Fruit fly (Drosophila melanogaster) whole organism, embryonic: ENCODE measurements around the gene Cyt-c-p.

Experiments used
- Antp ChIP-seq: fragments of 200-800 bp; sonication (Bioruptor generic); optimal IDR thresholded peaks from 3 replicates; lab custom pipeline; 2016; ENCODE audit warnings: missing biosample characterization, missing genetic modification characterization
- Atf-2 ChIP-seq: fragments of 200-800 bp; sonication (Bioruptor generic); optimal IDR thresholded peaks from 2 replicates; lab custom pipeline; 2016; ENCODE audit warnings: missing biosample characterization, missing genetic modification characterization
- Atf3 ChIP-seq: fragments of 200-800 bp; sonication (Bioruptor generic); optimal IDR thresholded peaks from 3 replicates; lab custom pipeline; 2016; ENCODE audit warnings: missing biosample characterization, missing genetic modification characterization
- Bteb2 ChIP-seq: fragments of 200-800 bp; sonication (Bioruptor generic); optimal IDR thresholded peaks from 2 replicates; lab custom pipeline; 2016; ENCODE audit warnings: missing biosample characterization, missing genetic modification characterization
- CG1024 ChIP-seq: fragments of 200-800 bp; sonication (Bioruptor generic); IDR thresholded peaks from 2 replicates; pipeline ENCODE4 v1.3.6; 2022; ENCODE audit warnings: missing biosample characterization, missing genetic modification characterization
- CG10959 ChIP-seq: fragments of 200-800 bp; sonication (Bioruptor generic); IDR thresholded peaks from 2 replicates; pipeline ENCODE4 v1.3.6; 2022; ENCODE audit warnings: missing biosample characterization, missing genetic modification characterization
- CG12769 ChIP-seq: fragments of 200-800 bp; sonication (Bioruptor generic); optimal IDR thresholded peaks from 2 replicates; lab custom pipeline; 2019; ENCODE audit warnings: missing biosample characterization, mild to moderate bottlenecking, missing genetic modification characterization, moderate library complexity
- CG13624 ChIP-seq: fragments of 200-800 bp; sonication (Bioruptor generic); optimal IDR thresholded peaks from 2 replicates; lab custom pipeline; 2016; ENCODE audit warnings: missing biosample characterization, missing genetic modification characterization
- CG14860 ChIP-seq: fragments of 200-800 bp; sonication (Bioruptor generic); IDR thresholded peaks from 3 replicates; pipeline ENCODE4 v1.3.6; 2022; ENCODE audit warnings: missing biosample characterization, missing genetic modification characterization; ENCODE audit not compliant: partially characterized antibody
- CG15514 ChIP-seq: fragments of 200-800 bp; sonication (Bioruptor generic); optimal IDR thresholded peaks from 3 replicates; lab custom pipeline; 2017; ENCODE audit warnings: missing biosample characterization, missing genetic modification characterization, mild to moderate bottlenecking, moderate library complexity, missing genetic modification reagents
- CG15601 ChIP-seq: fragments of 200-800 bp; sonication (Bioruptor generic); optimal IDR thresholded peaks from 3 replicates; lab custom pipeline; 2019; ENCODE audit warnings: missing biosample characterization, mild to moderate bottlenecking, missing genetic modification characterization, moderate library complexity
- CG17186 ChIP-seq: fragments of 200-800 bp; sonication (Bioruptor generic); optimal IDR thresholded peaks from 3 replicates; lab custom pipeline; 2017; ENCODE audit warnings: missing biosample characterization, missing genetic modification reagents, missing genetic modification characterization
- CG18476 ChIP-seq: fragments of 200-800 bp; sonication (Bioruptor generic); optimal IDR thresholded peaks from 2 replicates; lab custom pipeline; 2016; ENCODE audit warnings: missing biosample characterization, mild to moderate bottlenecking, missing genetic modification characterization
- CG30020 ChIP-seq: fragments of 200-800 bp; optimal IDR thresholded peaks from 2 replicates; lab custom pipeline; 2019; ENCODE audit warnings: missing biosample characterization, mild to moderate bottlenecking, missing genetic modification characterization, moderate library complexity
- CG32532 ChIP-seq: fragments of 200-800 bp; sonication (Bioruptor generic); IDR thresholded peaks from 2 replicates; pipeline ENCODE4 v1.3.6; 2022; ENCODE audit warnings: missing biosample characterization, missing genetic modification characterization
- CG3726 ChIP-seq: fragments of 200-800 bp; sonication (Bioruptor generic); IDR thresholded peaks from 3 replicates; pipeline ENCODE4, ENCODE4 v1.3.6; 2022; ENCODE audit warnings: missing biosample characterization, missing genetic modification characterization
- CG3995 ChIP-seq: fragments of 200-800 bp; sonication (Bioruptor generic); optimal IDR thresholded peaks from 3 replicates; lab custom pipeline; 2016; ENCODE audit warnings: missing biosample characterization, missing genetic modification characterization
- CG43689 ChIP-seq: fragments of 200-800 bp; sonication (Bioruptor generic); IDR thresholded peaks from 2 replicates; pipeline ENCODE4 v1.3.6; 2022; ENCODE audit warnings: missing biosample characterization, missing genetic modification characterization
- CG6254 ChIP-seq: fragments of 200-800 bp; sonication (Bioruptor generic); optimal IDR thresholded peaks from 3 replicates; lab custom pipeline; 2017; ENCODE audit warnings: mild to moderate bottlenecking, missing biosample characterization, missing genetic modification reagents, missing genetic modification characterization
- CG6854 ChIP-seq: fragments of 200-800 bp; sonication (Bioruptor generic); optimal IDR thresholded peaks from 3 replicates; lab custom pipeline; 2017; ENCODE audit warnings: missing biosample characterization, mild to moderate bottlenecking, missing genetic modification characterization
- CG7556 ChIP-seq: fragments of 200-800 bp; sonication (Bioruptor generic); optimal IDR thresholded peaks from 2 replicates; lab custom pipeline; 2017; ENCODE audit warnings: missing biosample characterization, mild to moderate bottlenecking, missing genetic modification characterization
- CG8290 ChIP-seq, 3 experiments: fragments of 200-800 bp; sonication (Bioruptor generic); optimal IDR thresholded peaks; 2 replicates each; lab custom pipeline; 2016 to 2019; ENCODE audit warnings: missing biosample characterization in 3 of 3, missing genetic modification characterization in 3 of 3, mild to moderate bottlenecking in 2 of 3, moderate library complexity in 1 of 3
- CG9437 ChIP-seq: fragments of 200-800 bp; sonication (Bioruptor generic); optimal IDR thresholded peaks from 2 replicates; lab custom pipeline; 2018; ENCODE audit warnings: missing biosample characterization, mild to moderate bottlenecking, missing genetic modification characterization
- CG9817 ChIP-seq: fragments of 200-800 bp; sonication (Bioruptor generic); optimal IDR thresholded peaks from 2 replicates; lab custom pipeline; 2018; ENCODE audit warnings: missing biosample characterization, mild to moderate bottlenecking, missing genetic modification characterization, moderate library complexity
- Camta ChIP-seq: fragments of 200-800 bp; sonication (Bioruptor generic); optimal IDR thresholded peaks from 2 replicates; lab custom pipeline; 2016; ENCODE audit warnings: missing biosample characterization, missing genetic modification characterization
- Dfd ChIP-seq, 2 experiments: fragments of >200 bp; optimal IDR thresholded peaks; 2 replicates each; lab custom pipeline; 2017; ENCODE audit warnings: missing biosample characterization in 2 of 2, missing genetic modification characterization in 2 of 2
- Dip3 ChIP-seq: fragments of 200-800 bp; sonication (Bioruptor generic); optimal IDR thresholded peaks from 3 replicates; lab custom pipeline; 2016; ENCODE audit warnings: missing biosample characterization, missing genetic modification characterization
- Fer1 ChIP-seq: fragments of 200-800 bp; sonication (Bioruptor generic); optimal IDR thresholded peaks from 2 replicates; lab custom pipeline; 2017; ENCODE audit warnings: missing biosample characterization, mild to moderate bottlenecking, missing genetic modification characterization
- Fer2 ChIP-seq: fragments of 200-800 bp; sonication (Bioruptor generic); optimal IDR thresholded peaks from 2 replicates; lab custom pipeline; 2018; ENCODE audit warnings: missing biosample characterization, mild to moderate bottlenecking, missing genetic modification characterization, moderate library complexity
- Hey ChIP-seq: fragments of 200-800 bp; sonication (Bioruptor generic); optimal IDR thresholded peaks from 3 replicates; lab custom pipeline; 2018; ENCODE audit warnings: missing biosample characterization, mild to moderate bottlenecking, missing genetic modification characterization
- NC2β ChIP-seq: fragments of 200-800 bp; sonication (Bioruptor generic); optimal IDR thresholded peaks from 2 replicates; lab custom pipeline; 2016; ENCODE audit warnings: missing biosample characterization, missing genetic modification characterization
- Nf-YB ChIP-seq: fragments of 200-800 bp; sonication (Bioruptor generic); optimal IDR thresholded peaks from 3 replicates; lab custom pipeline; 2019; ENCODE audit warnings: missing biosample characterization, mild to moderate bottlenecking, missing genetic modification characterization, moderate library complexity
- Optix ChIP-seq: fragments of 200-800 bp; sonication (Bioruptor generic); IDR thresholded peaks from 3 replicates; pipeline ENCODE4 v1.3.6; 2022; ENCODE audit warnings: missing biosample characterization, missing genetic modification characterization
- Poxn ChIP-seq: fragments of 200-800 bp; sonication (Bioruptor generic); IDR thresholded peaks from 2 replicates; pipeline ENCODE4 v1.3.6; 2022; ENCODE audit warnings: missing biosample characterization, missing genetic modification characterization
- Stat92E ChIP-seq, 3 experiments: fragments of >200 bp in 2 of 3; fragments of 200-800 bp in 1 of 3; sonication (Bioruptor generic) in 1 of 3; optimal IDR thresholded peaks; 2 replicates each; lab custom pipeline; 2017 to 2019; ENCODE audit warnings: missing biosample characterization in 3 of 3, missing genetic modification characterization in 3 of 3, mild to moderate bottlenecking in 1 of 3, moderate library complexity in 1 of 3
- Tbp ChIP-seq: fragments of >200 bp; optimal IDR thresholded peaks from 2 replicates; lab custom pipeline; 2018; ENCODE audit warnings: missing biosample characterization, missing genetic modification characterization
- YL-1 ChIP-seq: fragments of 200-800 bp; sonication (Bioruptor generic); optimal IDR thresholded peaks from 3 replicates; lab custom pipeline; 2017; ENCODE audit warnings: missing biosample characterization, mild to moderate bottlenecking, missing genetic modification characterization
- ab ChIP-seq: fragments of 200-800 bp; sonication (Bioruptor generic); optimal IDR thresholded peaks from 2 replicates; lab custom pipeline; 2016; ENCODE audit warnings: missing biosample characterization, missing genetic modification characterization
- btn ChIP-seq: fragments of 200-800 bp; sonication (Bioruptor generic); optimal IDR thresholded peaks from 2 replicates; lab custom pipeline; 2016; ENCODE audit warnings: missing biosample characterization, missing genetic modification characterization
- dmrt99B ChIP-seq: fragments of 200-800 bp; sonication (Bioruptor generic); optimal IDR thresholded peaks from 2 replicates; lab custom pipeline; 2018; ENCODE audit warnings: missing biosample characterization, mild to moderate bottlenecking, missing genetic modification characterization, moderate library complexity
- eve ChIP-seq, 2 experiments: fragments of >200 bp; optimal IDR thresholded peaks; 2 replicates each; lab custom pipeline; 2017; ENCODE audit warnings: missing biosample characterization in 2 of 2, missing genetic modification characterization in 2 of 2
- gt ChIP-seq: fragments of 200-800 bp; sonication (Bioruptor generic); IDR thresholded peaks from 2 replicates; pipeline ENCODE4 v1.3.6; 2022; ENCODE audit warnings: missing biosample characterization, missing genetic modification characterization
- kni ChIP-seq: fragments of 200-800 bp; sonication (Bioruptor generic); optimal IDR thresholded peaks from 3 replicates; lab custom pipeline; 2017; ENCODE audit warnings: mild to moderate bottlenecking, missing biosample characterization, missing genetic modification reagents, missing genetic modification characterization
- lbe ChIP-seq: fragments of 200-800 bp; sonication (Bioruptor generic); optimal IDR thresholded peaks from 2 replicates; lab custom pipeline; 2016; ENCODE audit warnings: missing biosample characterization, mild to moderate bottlenecking, missing genetic modification characterization
- nerfin-2 ChIP-seq: fragments of 200-800 bp; sonication (Bioruptor generic); IDR thresholded peaks from 2 replicates; pipeline ENCODE4 v1.3.6; 2022; ENCODE audit warnings: missing biosample characterization, missing genetic modification characterization; ENCODE audit not compliant: partially characterized antibody
- org-1 ChIP-seq: fragments of 200-800 bp; sonication (Bioruptor generic); optimal IDR thresholded peaks from 2 replicates; lab custom pipeline; 2017; ENCODE audit warnings: missing biosample characterization, missing genetic modification characterization
- sisA ChIP-seq: fragments of 200-800 bp; sonication (Bioruptor generic); IDR thresholded peaks from 2 replicates; pipeline ENCODE4 v1.3.6; 2022; ENCODE audit warnings: missing biosample characterization, missing genetic modification characterization
- slou ChIP-seq: fragments of 200-800 bp; sonication (Bioruptor generic); optimal IDR thresholded peaks from 3 replicates; lab custom pipeline; 2016; ENCODE audit warnings: missing biosample characterization, missing genetic modification characterization
- sr ChIP-seq: fragments of 200-800 bp; sonication (Bioruptor generic); IDR thresholded peaks from 3 replicates; pipeline ENCODE4 v1.3.6; 2022; ENCODE audit warnings: missing biosample characterization, missing genetic modification characterization
- wor ChIP-seq: fragments of 200-800 bp; sonication (Bioruptor generic); IDR thresholded peaks from 2 replicates; pipeline ENCODE4 v1.3.6; 2022; ENCODE audit warnings: missing biosample characterization, missing genetic modification characterization

Cyt-c-p gene

DNA sequence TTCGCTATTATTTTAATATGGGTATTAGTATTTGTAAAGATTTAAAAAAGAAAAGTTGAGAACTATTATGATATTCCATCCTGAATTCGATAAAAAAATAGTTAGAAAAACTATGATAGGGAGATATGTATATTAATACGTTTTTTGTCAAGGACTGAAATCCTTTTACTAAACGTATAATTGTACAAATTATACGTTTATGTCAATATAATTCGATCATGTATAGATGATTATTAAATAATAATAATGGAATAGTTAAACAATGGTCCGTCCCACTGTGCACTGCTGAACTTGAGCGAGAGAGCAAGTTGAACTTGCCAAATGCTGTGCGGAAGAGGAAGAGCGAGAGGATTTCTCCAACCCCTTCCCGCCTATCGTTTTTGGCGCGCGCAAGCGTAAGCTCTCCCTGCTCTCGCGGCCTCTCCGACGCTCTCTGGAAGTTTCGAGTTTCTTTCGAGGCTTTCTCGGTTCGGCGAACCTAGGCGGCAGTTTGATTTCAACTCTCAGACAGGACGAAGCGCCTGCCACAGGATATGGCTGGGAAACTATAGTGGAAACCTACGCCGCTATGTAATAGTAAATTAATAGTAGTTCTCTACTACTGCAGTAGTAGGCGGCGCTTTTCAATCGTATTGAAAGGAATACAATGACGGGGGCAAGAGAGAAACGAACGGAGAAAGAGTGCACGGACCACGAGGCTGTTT, 34.7 kb upstream of the Cyt-c-p start (continued):
- no peak for TF ChIP-seq lbe (GFP tag; lab: Kevin White, UChicago)
- no peak for TF ChIP-seq Atf3
- peak; percentile 54 for TF ChIP-seq org-1 (GFP tag; lab: Kevin White, UChicago)
- TF ChIP-seq CG30020 (tag; lab: Kevin White, UChicago) = no peak
- TF ChIP-seq CG10959 = no peak
- TF ChIP-seq Poxn = no peak
- peak; percentile 80 for TF ChIP-seq dmrt99B (tag; lab: Kevin White, UChicago)
- peak; percentile 80 for TF ChIP-seq CG7556 (GFP tag; lab: Kevin White, UChicago)
- TF ChIP-seq CG3726 (GFP tag; lab: Robert Waterston, UW) = no peak
- peak; percentile 34 for TF ChIP-seq CG6854
- no peak for TF ChIP-seq NC2β (GFP tag; lab: Kevin White, UChicago)
- TF ChIP-seq gt (GFP tag; lab: Robert Waterston, UW) = no peak
- TF ChIP-seq Nf-YB (GFP tag; lab: Kevin White, UChicago) = peak; percentile 60
- no peak for TF ChIP-seq Stat92E (GFP tag; optimal IDR thresholded peaks at IDR 0.05; lab: Kevin White, UChicago)
- no peak for TF ChIP-seq slou (GFP tag; lab: Kevin White, UChicago)
- no peak for TF ChIP-seq sr (GFP tag; lab: Robert Waterston, UW)
- no peak for TF ChIP-seq CG3995
- no peak for TF ChIP-seq wor (GFP tag; lab: Robert Waterston, UW)
- no peak for TF ChIP-seq kni (GFP tag; lab: Kevin White, UChicago)
- TF ChIP-seq CG9817 (tag; lab: Kevin White, UChicago) = peak; percentile 40
- TF ChIP-seq Hey (tag; lab: Kevin White, UChicago) = no peak
- no peak for TF ChIP-seq Dip3 (GFP tag; lab: Kevin White, UChicago)
- peak; percentile 33 for TF ChIP-seq CG6254 (GFP tag; lab: Kevin White, UChicago)
- no peak for TF ChIP-seq CG18476 (GFP tag; lab: Kevin White, UChicago)
- no peak for TF ChIP-seq CG15514 (GFP tag; lab: Kevin White, UChicago)
- peak; percentile 43 for TF ChIP-seq CG9437 (GFP tag; lab: Kevin White, UChicago)
- TF ChIP-seq sisA = peak; percentile 39
- no peak for TF ChIP-seq CG32532
- no peak for TF ChIP-seq Optix (GFP tag; lab: Robert Waterston, UW)
- no peak for TF ChIP-seq Dfd (GFP tag; optimal IDR thresholded peaks at IDR 0.05; lab: Kevin White, UChicago)
- TF ChIP-seq eve (GFP tag; optimal IDR thresholded peaks at IDR 0.05; lab: Kevin White, UChicago) = peak in 1 of 2 experiments; percentile 71
- TF ChIP-seq CG12769 (tag; lab: Kevin White, UChicago) = no peak
- no peak for TF ChIP-seq CG17186
- TF ChIP-seq nerfin-2 (GFP tag; lab: Robert Waterston, UW) = no peak
- TF ChIP-seq CG8290 (GFP tag; optimal IDR thresholded peaks at IDR 0.05; lab: Kevin White, UChicago) = no peak
- no peak for TF ChIP-seq CG8290 (tag; optimal IDR thresholded peaks at IDR 0.05; lab: Kevin White, UChicago)
- peak; percentile 77 for TF ChIP-seq Fer1 (GFP tag; lab: Kevin White, UChicago)
- TF ChIP-seq CG14860 (GFP tag; lab: Robert Waterston, UW) = no peak
- TF ChIP-seq YL-1 = no peak
- TF ChIP-seq Atf-2 (GFP tag; lab: Kevin White, UChicago) = no peak
- no peak for TF ChIP-seq CG1024 (GFP tag; lab: Robert Waterston, UW)
- TF ChIP-seq CG15601 (tag; lab: Kevin White, UChicago) = peak; percentile 51
- TF ChIP-seq Antp (GFP tag; lab: Kevin White, UChicago) = no peak
- no peak for TF ChIP-seq Tbp
- TF ChIP-seq Camta (GFP tag; lab: Kevin White, UChicago) = no peak
- no peak for TF ChIP-seq CG13624 (GFP tag; lab: Kevin White, UChicago)
- peak; percentile 9 for TF ChIP-seq Fer2 (tag; lab: Kevin White, UChicago)
- TF ChIP-seq btn (GFP tag; lab: Kevin White, UChicago) = no peak
- TF ChIP-seq Bteb2 (GFP tag; lab: Kevin White, UChicago) = no peak
- TF ChIP-seq CG43689 = no peak
- TF ChIP-seq ab (GFP tag; lab: Kevin White, UChicago) = no peak
